Worm (Caenorhabditis elegans) whole organism, midembryonic: ENCODE data around the gene akt-1.

ENCODE experiments used
- T22C8.4 ChIP-seq: fragments of 200-800 bp; sonication (Bioruptor generic); IDR thresholded peaks from 2 replicates; pipeline ENCODE4 v1.3.6; 2022; ENCODE audit warnings: missing genetic modification characterization, missing compliant biosample characterization
- cog-1 ChIP-seq: sonication (generic microtip); optimal IDR thresholded peaks from 2 replicates; lab custom pipeline; 2016; ENCODE audit warnings: missing genetic modification characterization, missing compliant biosample characterization
- flt-1 ChIP-seq: fragments of 200-800 bp; sonication (Bioruptor generic); IDR thresholded peaks from 2 replicates; pipeline ENCODE4 v1.3.6; 2022; ENCODE audit warnings: missing genetic modification characterization, missing compliant biosample characterization
- klf-2 ChIP-seq: fragments of 200-800 bp; sonication (Bioruptor generic); conservative IDR thresholded peaks from 2 replicates; pipeline ENCODE4 v1.3.6; 2022; ENCODE audit warnings: missing genetic modification reagents, missing genetic modification characterization, missing compliant biosample characterization
- med-1 ChIP-seq: sonication (generic microtip); optimal IDR thresholded peaks from 2 replicates; lab custom pipeline; 2017; ENCODE audit warnings: missing genetic modification characterization, mild to moderate bottlenecking, missing compliant biosample characterization, antibody characterized with exemption, missing genetic modification reagents; ENCODE audit not compliant: insufficient read depth
- ref-1 ChIP-seq: fragments of 200-800 bp; sonication (Bioruptor generic); conservative IDR thresholded peaks from 2 replicates; pipeline ENCODE4 v1.3.6; 2022; ENCODE audit warnings: missing genetic modification reagents, missing genetic modification characterization, missing compliant biosample characterization
- tab-1 ChIP-seq: fragments of 200-800 bp; sonication (Bioruptor generic); IDR thresholded peaks from 2 replicates; pipeline ENCODE4 v1.3.6; 2022; ENCODE audit warnings: missing genetic modification characterization, missing compliant biosample characterization
- ztf-23 ChIP-seq: fragments of 200-800 bp; sonication (Bioruptor generic); IDR thresholded peaks from 2 replicates; pipeline ENCODE4 v1.3.6; 2022; ENCODE audit warnings: missing genetic modification reagents, missing genetic modification characterization, missing compliant biosample characterization
- ztf-29 ChIP-seq: fragments of 200-800 bp; sonication (Bioruptor generic); IDR thresholded peaks from 2 replicates; pipeline ENCODE4 v1.3.6; 2022; ENCODE audit warnings: missing genetic modification reagents, missing genetic modification characterization, missing compliant biosample characterization

akt-1 gene

ce11 chrV:10248255-10248979 lies at the start of gene akt-1:
Gene akt-1 (plus strand): TSS chrV:10248905.
- TF ChIP-seq ztf-23 (GFP tag; lab: Robert Waterston, UW) (no peak), med-1 (GFP tag; lab: Kevin White, UChicago) (no peak), flt-1 (GFP tag; lab: Robert Waterston, UW) (no peak), tab-1 (GFP tag; lab: Robert Waterston, UW) (no peak), ref-1 (GFP tag; lab: Robert Waterston, UW) (no peak), T22C8.4 (GFP tag; lab: Robert Waterston, UW) (no peak), cog-1 (no peak), klf-2 (GFP tag; lab: Robert Waterston, UW) (no peak), ztf-29 (GFP tag; lab: Robert Waterston, UW) (no peak)

- TF ChIP-seq ztf-29 (GFP tag; lab: Robert Waterston, UW) = no peak
- no peak for TF ChIP-seq med-1 (GFP tag; lab: Kevin White, UChicago)
- TF ChIP-seq cog-1 = no peak
- no peak for TF ChIP-seq ztf-23 (GFP tag; lab: Robert Waterston, UW)
- no peak for TF ChIP-seq ref-1 (GFP tag; lab: Robert Waterston, UW)
- no peak for TF ChIP-seq T22C8.4 (GFP tag; lab: Robert Waterston, UW)
- TF ChIP-seq flt-1 (GFP tag; lab: Robert Waterston, UW) = no peak
- TF ChIP-seq klf-2 (GFP tag; lab: Robert Waterston, UW) = no peak
- no peak for TF ChIP-seq tab-1 (GFP tag; lab: Robert Waterston, UW)
These were observed 46.8 kb upstream of the akt-1 start, which contains the start of gene ZK856.7 for ce11 chrV:10201913-10202312. Gene ZK856.7 (plus strand): TSS chrV:10202098.

- TF ChIP-seq ref-1 (GFP tag; lab: Robert Waterston, UW) = no peak
- no peak for TF ChIP-seq T22C8.4 (GFP tag; lab: Robert Waterston, UW)
- TF ChIP-seq ztf-23 (GFP tag; lab: Robert Waterston, UW) = no peak
- no peak for TF ChIP-seq tab-1 (GFP tag; lab: Robert Waterston, UW)
- no peak for TF ChIP-seq flt-1 (GFP tag; lab: Robert Waterston, UW)
- TF ChIP-seq cog-1 = no peak
- no peak for TF ChIP-seq med-1 (GFP tag; lab: Kevin White, UChicago)
- TF ChIP-seq ztf-29 (GFP tag; lab: Robert Waterston, UW) = no peak
- TF ChIP-seq klf-2 (GFP tag; lab: Robert Waterston, UW) = no peak
These were observed 46.4 kb upstream of the akt-1 start for ce11 chrV:10202340-10202739.

- TF ChIP-seq tab-1 (GFP tag; lab: Robert Waterston, UW) (no peak), flt-1 (GFP tag; lab: Robert Waterston, UW) (no peak), klf-2 (GFP tag; lab: Robert Waterston, UW) (no peak), ztf-23 (GFP tag; lab: Robert Waterston, UW) (no peak), med-1 (GFP tag; lab: Kevin White, UChicago) (no peak), cog-1 (no peak), ztf-29 (GFP tag; lab: Robert Waterston, UW) (no peak), T22C8.4 (GFP tag; lab: Robert Waterston, UW) (no peak; the same call in 1 of the 2 replicates), ref-1 (GFP tag; lab: Robert Waterston, UW) (no peak)
These were observed 45.2 kb upstream of the akt-1 start, which contains the start of gene chpf-1 for ce11 chrV:10203435-10204009. Gene chpf-1 (minus strand): TSS chrV:10203485.

ce11 chrV:10204863-10205338 lies 43.8 kb upstream of the akt-1 start, which contains the start of the genes ZK856.19 and ZK856.11:
Gene ZK856.19 (minus strand): TSS chrV:10204913.
Gene ZK856.11 (minus strand): TSS chrV:10204938.
- TF ChIP-seq ztf-23 (GFP tag; lab: Robert Waterston, UW) (no peak), tab-1 (GFP tag; lab: Robert Waterston, UW) (no peak), med-1 (GFP tag; lab: Kevin White, UChicago) (no peak), cog-1 (no peak), T22C8.4 (GFP tag; lab: Robert Waterston, UW) (no peak), klf-2 (GFP tag; lab: Robert Waterston, UW) (no peak), ref-1 (GFP tag; lab: Robert Waterston, UW) (no peak), ztf-29 (GFP tag; lab: Robert Waterston, UW) (no peak), flt-1 (GFP tag; lab: Robert Waterston, UW) (no peak)

ce11 chrV:10205483-10205882 lies 43.2 kb upstream of the akt-1 start, which contains the start of gene ZK856.16:
Gene ZK856.16 (minus strand): TSS chrV:10205583.
- no peak for TF ChIP-seq ztf-29 (GFP tag; lab: Robert Waterston, UW)
- no peak for TF ChIP-seq klf-2 (GFP tag; lab: Robert Waterston, UW)

- TF ChIP-seq cog-1 (no peak), ztf-23 (GFP tag; lab: Robert Waterston, UW) (no peak), klf-2 (GFP tag; lab: Robert Waterston, UW) (no peak), ref-1 (GFP tag; lab: Robert Waterston, UW) (no peak), tab-1 (GFP tag; lab: Robert Waterston, UW) (no peak), med-1 (GFP tag; lab: Kevin White, UChicago) (no peak)
These were observed 42.2 kb upstream of the akt-1 start, which contains the start of gene rpc-25 for ce11 chrV:10206502-10206901. Gene rpc-25 (minus strand): TSS chrV:10206602.

ce11 chrV:10210244-10210643 lies 38.5 kb upstream of the akt-1 start, which contains the start of gene tftc-3:
Gene tftc-3 (minus strand): TSS chrV:10210344.
- no peak for TF ChIP-seq cog-1
- no peak for TF ChIP-seq klf-2 (GFP tag; lab: Robert Waterston, UW)
- no peak for TF ChIP-seq flt-1 (GFP tag; lab: Robert Waterston, UW)
- TF ChIP-seq T22C8.4 (GFP tag; lab: Robert Waterston, UW) = no peak
- no peak for TF ChIP-seq ztf-23 (GFP tag; lab: Robert Waterston, UW)
- no peak for TF ChIP-seq med-1 (GFP tag; lab: Kevin White, UChicago)
- TF ChIP-seq ztf-29 (GFP tag; lab: Robert Waterston, UW) = no peak
- no peak for TF ChIP-seq ref-1 (GFP tag; lab: Robert Waterston, UW)
- TF ChIP-seq tab-1 (GFP tag; lab: Robert Waterston, UW) = no peak
